Worm (Caenorhabditis elegans) whole organism, L3 larva: ENCODE results near the gene exos-7.
A peak's percentile ranks its signal among the peaks of the same experiment; 100 is the strongest.

Experiments used
- R02D3.7 ChIP-seq: fragments of 150-350 bp; optimal IDR thresholded peaks from 2 replicates; lab custom pipeline; 2014; ENCODE audit warnings: missing biosample characterization, missing genetic modification characterization
- ZK546.5 ChIP-seq: sonication (generic microtip); optimal IDR thresholded peaks from 2 replicates; lab custom pipeline; 2017; ENCODE audit warnings: missing biosample characterization, missing genetic modification characterization
- aly-2 ChIP-seq: fragments of 150-350 bp; optimal IDR thresholded peaks from 2 replicates; lab custom pipeline; 2014; ENCODE audit warnings: missing biosample characterization, missing genetic modification characterization
- ama-1 ChIP-seq: fragments of 150-350 bp; optimal IDR thresholded peaks from 2 replicates; lab custom pipeline; 2018
- ceh-16 ChIP-seq: sonication (generic microtip); optimal IDR thresholded peaks from 2 replicates; lab custom pipeline; 2017; ENCODE audit warnings: missing biosample characterization, missing genetic modification characterization
- ceh-82 ChIP-seq: fragments of 150-350 bp; optimal IDR thresholded peaks from 2 replicates; lab custom pipeline; 2014; ENCODE audit warnings: missing biosample characterization, missing genetic modification characterization
- ceh-9 ChIP-seq: sonication (generic microtip); optimal IDR thresholded peaks from 2 replicates; lab custom pipeline; 2018; ENCODE audit warnings: missing biosample characterization, missing genetic modification characterization
- daf-12 ChIP-seq: fragments of 150-350 bp; optimal IDR thresholded peaks from 2 replicates; lab custom pipeline; 2014; ENCODE audit warnings: missing biosample characterization, missing genetic modification reagents, missing genetic modification characterization
- egl-27 ChIP-seq: sonication (generic microtip); optimal IDR thresholded peaks from 4 replicates; lab custom pipeline; 2017; ENCODE audit warnings: missing biosample characterization, missing genetic modification reagents, missing genetic modification characterization
- egl-5 ChIP-seq: fragments of 150-350 bp; optimal IDR thresholded peaks from 2 replicates; lab custom pipeline; 2017; ENCODE audit warnings: missing biosample characterization, missing genetic modification reagents, missing genetic modification characterization, inconsistent platforms
- elt-1 ChIP-seq: fragments of 150-350 bp; optimal IDR thresholded peaks from 2 replicates; lab custom pipeline; 2014; ENCODE audit warnings: missing biosample characterization, missing genetic modification characterization
- elt-2 ChIP-seq: sonication (generic microtip); optimal IDR thresholded peaks from 2 replicates; lab custom pipeline; 2016; ENCODE audit warnings: missing genetic modification reagents, mild to moderate bottlenecking, missing genetic modification characterization, missing compliant biosample characterization
- elt-3 ChIP-seq, 3 experiments: fragments of 150-350 bp in 1 of 3; sonication (generic microtip) in 2 of 3; optimal IDR thresholded peaks; 2 replicates in 2 of 3; 4 replicates in 1 of 3; lab custom pipeline; 2014 to 2017; ENCODE audit warnings: missing biosample characterization in 3 of 3, missing genetic modification characterization in 3 of 3
- fkh-10 ChIP-seq: sonication (generic microtip); optimal IDR thresholded peaks from 2 replicates; lab custom pipeline; 2017; ENCODE audit warnings: missing biosample characterization, missing genetic modification reagents, missing genetic modification characterization
- fkh-2 ChIP-seq: fragments of 150-350 bp; optimal IDR thresholded peaks from 2 replicates; lab custom pipeline; 2014; ENCODE audit warnings: missing biosample characterization, missing genetic modification reagents, missing genetic modification characterization
- hmg-11 ChIP-seq: sonication (generic microtip); optimal IDR thresholded peaks from 2 replicates; lab custom pipeline; 2016; ENCODE audit warnings: missing genetic modification characterization, missing compliant biosample characterization
- jun-1 ChIP-seq: fragments of 150-350 bp; optimal IDR thresholded peaks from 2 replicates; lab custom pipeline; 2014; ENCODE audit warnings: missing biosample characterization, missing genetic modification reagents, missing genetic modification characterization
- lin-15B ChIP-seq: fragments of 150-350 bp; optimal IDR thresholded peaks from 2 replicates; lab custom pipeline; 2014; ENCODE audit warnings: missing biosample characterization, missing genetic modification characterization
- lin-39 ChIP-seq: fragments of 150-350 bp; optimal IDR thresholded peaks from 2 replicates; lab custom pipeline; 2018; ENCODE audit warnings: missing biosample characterization, missing genetic modification reagents, missing genetic modification characterization
- lsy-12 ChIP-seq: sonication (generic microtip); optimal IDR thresholded peaks from 2 replicates; lab custom pipeline; 2016; ENCODE audit warnings: mild to moderate bottlenecking, missing genetic modification characterization, missing compliant biosample characterization
- mdl-1 ChIP-seq: fragments of 150-350 bp; optimal IDR thresholded peaks from 2 replicates; lab custom pipeline; 2014; ENCODE audit warnings: missing biosample characterization, missing genetic modification characterization
- mml-1 ChIP-seq: fragments of 150-350 bp; sonication (generic microtip); optimal IDR thresholded peaks from 3 replicates; lab custom pipeline; 2014; ENCODE audit warnings: missing biosample characterization, missing genetic modification characterization
- nfya-1 ChIP-seq: sonication (generic microtip); optimal IDR thresholded peaks from 2 replicates; lab custom pipeline; 2017; ENCODE audit warnings: missing genetic modification characterization, mild to moderate bottlenecking, missing compliant biosample characterization, antibody characterized with exemption, moderate library complexity; ENCODE audit not compliant: insufficient read depth
- nhr-11 ChIP-seq: fragments of 150-350 bp; optimal IDR thresholded peaks from 2 replicates; lab custom pipeline; 2014; ENCODE audit warnings: missing biosample characterization, missing genetic modification characterization
- nhr-12 ChIP-seq: fragments of 150-350 bp; optimal IDR thresholded peaks from 2 replicates; lab custom pipeline; 2014; ENCODE audit warnings: missing biosample characterization, missing genetic modification characterization
- nhr-23 ChIP-seq: fragments of 150-350 bp; optimal IDR thresholded peaks from 2 replicates; lab custom pipeline; 2014; ENCODE audit warnings: missing biosample characterization, missing genetic modification reagents, missing genetic modification characterization
- nhr-25 ChIP-seq: sonication (generic microtip); optimal IDR thresholded peaks from 2 replicates; lab custom pipeline; 2017; ENCODE audit warnings: missing biosample characterization, missing genetic modification characterization
- nhr-28 ChIP-seq: fragments of 150-350 bp; optimal IDR thresholded peaks from 2 replicates; lab custom pipeline; 2014; ENCODE audit warnings: missing biosample characterization, missing genetic modification characterization
- nhr-43 ChIP-seq: sonication (generic microtip); optimal IDR thresholded peaks from 2 replicates; lab custom pipeline; 2016; ENCODE audit warnings: mild to moderate bottlenecking, missing genetic modification characterization, missing compliant biosample characterization; ENCODE audit not compliant: poor library complexity, severe bottlenecking
- nhr-67 ChIP-seq: fragments of 150-350 bp; optimal IDR thresholded peaks from 2 replicates; lab custom pipeline; 2014; ENCODE audit warnings: missing biosample characterization, missing genetic modification characterization
- nhr-76 ChIP-seq: fragments of 150-350 bp; sonication (generic microtip); optimal IDR thresholded peaks from 5 replicates; lab custom pipeline; 2014; ENCODE audit warnings: missing biosample characterization, missing genetic modification characterization
- nhr-77 ChIP-seq: fragments of 150-350 bp; optimal IDR thresholded peaks from 2 replicates; lab custom pipeline; 2014; ENCODE audit warnings: missing biosample characterization, missing genetic modification characterization
- pha-4 ChIP-seq: fragments of 150-350 bp; optimal IDR thresholded peaks from 2 replicates; lab custom pipeline; 2014; ENCODE audit warnings: missing biosample characterization, missing genetic modification reagents, missing genetic modification characterization
- pqm-1 ChIP-seq: fragments of 150-350 bp; optimal IDR thresholded peaks from 2 replicates; lab custom pipeline; 2017; ENCODE audit warnings: missing biosample characterization, missing genetic modification characterization, inconsistent platforms
- sea-2 ChIP-seq: fragments of 150-350 bp; sonication (generic microtip); optimal IDR thresholded peaks from 4 replicates; lab custom pipeline; 2014; ENCODE audit warnings: missing biosample characterization, missing genetic modification reagents, missing genetic modification characterization
- skn-1 ChIP-seq: fragments of 150-350 bp; optimal IDR thresholded peaks from 2 replicates; lab custom pipeline; 2014; ENCODE audit warnings: missing biosample characterization, missing genetic modification characterization
- snpc-4 ChIP-seq: fragments of 150-350 bp; optimal IDR thresholded peaks from 2 replicates; lab custom pipeline; 2014; ENCODE audit warnings: missing biosample characterization, missing genetic modification characterization
- tbx-2 ChIP-seq: sonication (generic microtip); optimal IDR thresholded peaks from 2 replicates; lab custom pipeline; 2016; ENCODE audit warnings: mild to moderate bottlenecking, missing genetic modification characterization, missing compliant biosample characterization
- unc-39 ChIP-seq: sonication (generic microtip); optimal IDR thresholded peaks from 4 replicates; lab custom pipeline; 2017; ENCODE audit warnings: missing biosample characterization, missing genetic modification characterization
- unc-62 ChIP-seq: fragments of 150-350 bp; sonication (generic microtip); optimal IDR thresholded peaks from 4 replicates; lab custom pipeline; 2014; ENCODE audit warnings: missing biosample characterization, missing genetic modification reagents, missing genetic modification characterization
- ztf-11 ChIP-seq: fragments of 150-350 bp; optimal IDR thresholded peaks from 2 replicates; lab custom pipeline; 2014; ENCODE audit warnings: missing biosample characterization, missing genetic modification characterization
- ztf-4 ChIP-seq: fragments of 150-350 bp; optimal IDR thresholded peaks from 2 replicates; lab custom pipeline; 2014; ENCODE audit warnings: missing biosample characterization, missing genetic modification characterization

The exos-7 gene

ce11 chrV:20875324-20875723 is 36.7 kb downstream of the exos-7 start:
- TF ChIP-seq nhr-28 (no peak), ceh-82 (tag; lab: Kevin White, UChicago) (no peak), nhr-76 (tag; lab: Kevin White, UChicago) (no peak), elt-3 (tag; optimal IDR thresholded peaks at IDR 0.05; lab: Kevin White, UChicago) (no peak), elt-1 (tag; lab: Kevin White, UChicago) (no peak), ama-1 (lab: Kevin White, UChicago) (no peak), mdl-1 (tag; lab: Kevin White, UChicago) (no peak), nhr-23 (tag; lab: Kevin White, UChicago) (no peak), nhr-67 (tag; lab: Kevin White, UChicago) (no peak), jun-1 (tag; lab: Kevin White, UChicago) (no peak), hmg-11 (tag; lab: Kevin White, UChicago) (no peak), pqm-1 (tag; lab: Kevin White, UChicago) (no peak), lin-39 (no peak), R02D3.7 (tag; lab: Kevin White, UChicago) (no peak), ceh-9 (tag; lab: Kevin White, UChicago) (no peak), skn-1 (tag; lab: Kevin White, UChicago) (no peak), aly-2 (tag; lab: Kevin White, UChicago) (no peak), nhr-12 (no peak)

DNA sequence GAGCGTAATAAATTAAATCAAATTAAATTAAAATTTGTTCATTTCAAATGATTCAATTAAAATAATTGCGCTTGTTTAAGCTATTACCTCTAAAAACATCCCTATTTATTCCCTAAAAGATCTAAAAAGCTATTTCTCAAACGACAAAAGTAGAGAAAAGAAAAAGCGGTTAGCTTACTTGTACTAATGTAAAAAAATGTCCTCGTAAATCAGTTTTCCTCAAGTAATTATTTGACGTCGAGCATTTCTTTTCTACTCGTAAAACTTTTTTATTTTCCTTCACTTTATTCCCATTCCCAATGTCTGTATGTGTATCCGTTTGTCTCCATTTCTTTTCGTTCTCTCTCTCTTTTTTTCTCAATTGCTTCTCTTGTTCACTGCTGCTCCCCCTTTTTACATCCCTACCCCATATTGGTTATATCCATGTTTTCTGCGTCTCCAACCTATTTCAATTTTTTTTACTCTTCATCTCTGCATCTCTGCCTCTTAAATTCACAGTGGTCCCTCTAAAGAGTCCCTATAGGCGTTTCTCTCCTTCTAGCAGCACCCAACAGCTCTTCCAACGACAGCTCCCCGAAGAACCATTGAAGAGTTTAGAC is 40.5 kb downstream of the exos-7 start, which contains the start of gene unc-80:
unc-80 (plus strand) TSS at position 533 of the 599 bp plus-strand sequence.
- TF ChIP-seq aly-2 (tag; lab: Kevin White, UChicago) (no peak), nhr-67 (tag; lab: Kevin White, UChicago) (no peak), nhr-25 (tag; lab: Kevin White, UChicago) (no peak), hmg-11 (tag; lab: Kevin White, UChicago) (peak; percentile 63), pha-4 (tag; lab: Kevin White, UChicago) (no peak), elt-3 (tag; optimal IDR thresholded peaks at IDR 0.05; lab: Kevin White, UChicago) (no peak), pqm-1 (tag; lab: Kevin White, UChicago) (peak; percentile 11), daf-12 (tag; lab: Kevin White, UChicago) (no peak), sea-2 (no peak), lin-15B (peak; percentile 31), fkh-10 (GFP tag; lab: Kevin White, UChicago) (peak; percentile 4), egl-5 (tag; lab: Kevin White, UChicago) (peak; percentile 81), unc-39 (no peak), ztf-11 (tag; lab: Kevin White, UChicago) (no peak), elt-1 (tag; lab: Kevin White, UChicago) (peak; percentile 2), lin-39 (peak; percentile 51), R02D3.7 (tag; lab: Kevin White, UChicago) (no peak), ama-1 (lab: Kevin White, UChicago) (no peak), ceh-16 (tag; lab: Kevin White, UChicago) (no peak), mml-1 (tag; lab: Kevin White, UChicago) (no peak), nhr-43 (no peak), nhr-77 (tag; lab: Kevin White, UChicago) (no peak), unc-62 (no peak), ztf-4 (no peak), nhr-23 (tag; lab: Kevin White, UChicago) (no peak), ZK546.5 (no peak), fkh-2 (tag; lab: Kevin White, UChicago) (no peak), egl-27 (tag; lab: Kevin White, UChicago) (no peak), elt-2 (tag; lab: Kevin White, UChicago) (no peak), skn-1 (tag; lab: Kevin White, UChicago) (peak; percentile 32), nhr-11 (tag; lab: Kevin White, UChicago) (no peak), nhr-12 (no peak), snpc-4 (tag; lab: Kevin White, UChicago) (no peak), tbx-2 (tag; lab: Kevin White, UChicago) (peak; percentile 5), nfya-1 (tag; lab: Kevin White, UChicago) (peak; percentile 81), mdl-1 (tag; lab: Kevin White, UChicago) (no peak), ceh-82 (tag; lab: Kevin White, UChicago) (no peak), lsy-12 (tag; lab: Kevin White, UChicago) (no peak), ceh-9 (tag; lab: Kevin White, UChicago) (no peak)
